Fruit fly (Drosophila melanogaster) whole organism, pupa: Measurements from ENCODE around the gene CG33278.

ENCODE experiments used
- CG17806 ChIP-seq: fragments of 200-800 bp; sonication (Bioruptor generic); optimal IDR thresholded peaks from 2 replicates; lab custom pipeline; 2018; ENCODE audit warnings: missing biosample characterization, mild to moderate bottlenecking, missing genetic modification characterization, moderate library complexity
- CG34367 ChIP-seq: fragments of 200-800 bp; sonication (Bioruptor generic); optimal IDR thresholded peaks from 2 replicates; lab custom pipeline; 2018; ENCODE audit warnings: missing biosample characterization, mild to moderate bottlenecking, missing genetic modification characterization
- CG8159 ChIP-seq: fragments of 200-800 bp; sonication (Bioruptor generic); optimal IDR thresholded peaks from 3 replicates; lab custom pipeline; 2018; ENCODE audit warnings: missing biosample characterization, mild to moderate bottlenecking, missing genetic modification characterization, moderate library complexity
- CG9948 ChIP-seq: fragments of 200-800 bp; sonication (Bioruptor generic); optimal IDR thresholded peaks from 2 replicates; lab custom pipeline; 2018; ENCODE audit warnings: missing biosample characterization, mild to moderate bottlenecking, missing genetic modification characterization, moderate library complexity
- EcR ChIP-seq: fragments of 200-800 bp; sonication (Bioruptor generic); optimal IDR thresholded peaks from 3 replicates; lab custom pipeline; 2019; ENCODE audit warnings: missing biosample characterization, missing genetic modification characterization, mild to moderate bottlenecking, moderate library complexity, missing genetic modification reagents
- Ets98B ChIP-seq: fragments of 200-800 bp; sonication (Bioruptor generic); IDR thresholded peaks from 2 replicates; pipeline ENCODE4 v1.3.6; 2022; ENCODE audit warnings: missing biosample characterization, missing genetic modification characterization
- Pif1A ChIP-seq: fragments of 200-800 bp; sonication (Bioruptor generic); optimal IDR thresholded peaks from 3 replicates; lab custom pipeline; 2016; ENCODE audit warnings: missing biosample characterization, missing genetic modification characterization
- Pif1B ChIP-seq: fragments of 200-800 bp; sonication (Bioruptor generic); optimal IDR thresholded peaks from 3 replicates; lab custom pipeline; 2016; ENCODE audit warnings: missing biosample characterization, missing genetic modification characterization

DNA sequence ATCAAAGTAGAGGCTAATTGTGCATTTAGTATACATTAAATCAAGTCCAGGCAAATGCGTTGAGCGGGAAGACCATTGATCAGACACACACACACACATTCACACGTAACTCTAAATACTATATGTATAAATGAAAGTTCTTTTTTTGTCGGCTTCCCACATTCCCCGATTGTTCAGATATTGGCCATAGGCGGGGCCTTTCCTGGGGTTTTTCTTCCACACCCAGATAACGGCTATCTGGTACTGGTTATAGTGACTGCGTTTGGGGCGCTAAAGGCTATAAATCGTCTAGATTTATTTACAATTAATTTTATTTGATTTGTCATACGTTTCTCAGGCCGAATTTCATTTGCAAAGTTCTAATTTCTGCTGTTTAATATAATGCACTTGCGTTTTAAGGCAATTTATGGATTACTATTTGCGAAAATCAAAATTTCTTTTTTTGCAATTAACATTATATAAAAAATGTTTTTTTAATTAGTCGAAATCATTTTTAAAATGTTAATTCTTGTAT lies 17.8 kb upstream of the CG33278 start:
- no peak for TF ChIP-seq CG17806
- TF ChIP-seq CG9948: no peak
- TF ChIP-seq CG8159 (tag; lab: Kevin White, UChicago): no peak
- no peak for TF ChIP-seq CG34367 (tag; lab: Kevin White, UChicago)
- no peak for TF ChIP-seq EcR (GFP tag; lab: Kevin White, UChicago)
- TF ChIP-seq Pif1A: no peak
- TF ChIP-seq Ets98B (GFP tag; lab: Robert Waterston, UW): no peak
- no peak for TF ChIP-seq Pif1B
